Worm (Caenorhabditis elegans) whole organism, mixed stage, embryonic: ENCODE measurements around the gene F35C5.1.

Source experiments
- bed-3 ChIP-seq: fragments of 200-800 bp; sonication (Bioruptor generic); optimal IDR thresholded peaks from 3 replicates; lab custom pipeline; 2018; ENCODE audit warnings: mild to moderate bottlenecking, missing genetic modification characterization, moderate library complexity, missing compliant biosample characterization
- ceh-39 ChIP-seq: fragments of 150-350 bp; optimal IDR thresholded peaks from 2 replicates; lab custom pipeline; 2014; ENCODE audit warnings: missing biosample characterization, missing genetic modification characterization
- ceh-43 ChIP-seq: fragments of 200-800 bp; sonication (Bioruptor generic); optimal IDR thresholded peaks from 2 replicates; lab custom pipeline; 2018; ENCODE audit warnings: mild to moderate bottlenecking, missing genetic modification characterization, moderate library complexity, missing compliant biosample characterization
- ces-1 ChIP-seq: fragments of 150-350 bp; optimal IDR thresholded peaks from 2 replicates; lab custom pipeline; 2014; ENCODE audit warnings: missing biosample characterization, missing genetic modification reagents, missing genetic modification characterization
- lin-13 ChIP-seq: fragments of 150-350 bp; optimal IDR thresholded peaks from 2 replicates; lab custom pipeline; 2014; ENCODE audit warnings: missing biosample characterization, missing genetic modification characterization
- lin-32 ChIP-seq: fragments of 200-800 bp; sonication (Bioruptor generic); optimal IDR thresholded peaks from 2 replicates; lab custom pipeline; 2018; ENCODE audit warnings: mild to moderate bottlenecking, missing genetic modification characterization, missing compliant biosample characterization
- lsy-2 ChIP-seq: fragments of 150-350 bp; optimal IDR thresholded peaks from 2 replicates; lab custom pipeline; 2014; ENCODE audit warnings: missing biosample characterization, missing genetic modification characterization
- nhr-12 ChIP-seq: fragments of 150-350 bp; optimal IDR thresholded peaks from 2 replicates; lab custom pipeline; 2014; ENCODE audit warnings: missing biosample characterization, missing genetic modification characterization
- nhr-76 ChIP-seq: sonication (generic microtip); optimal IDR thresholded peaks from 2 replicates; lab custom pipeline; 2017; ENCODE audit warnings: missing biosample characterization, missing genetic modification characterization
- pha-4 ChIP-seq: fragments of 150-350 bp; optimal IDR thresholded peaks from 2 replicates; lab custom pipeline; 2018; ENCODE audit warnings: missing biosample characterization, missing genetic modification reagents, missing genetic modification characterization

DNA sequence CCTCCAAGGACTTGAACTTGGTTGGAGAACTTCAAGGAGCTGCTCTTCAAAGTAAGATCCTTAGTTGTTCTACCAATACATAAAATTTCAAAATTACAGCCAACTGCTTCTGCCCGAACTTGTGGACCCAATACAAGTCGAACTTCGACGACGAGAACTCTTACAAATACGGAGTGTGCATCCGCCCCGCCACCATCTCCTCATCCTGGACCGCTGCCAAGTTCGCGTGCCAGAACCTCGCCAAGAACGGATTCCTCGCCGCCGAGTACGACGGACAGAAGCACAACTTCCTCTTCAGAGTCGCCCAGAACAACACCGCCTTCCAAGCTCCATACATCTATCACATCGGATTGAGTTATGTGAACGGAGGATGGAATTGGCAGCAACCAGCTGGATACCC lies 16.1 kb downstream of the F35C5.1 start:
- TF ChIP-seq nhr-12 (tag; lab: Kevin White, UChicago) (no peak), ces-1 (GFP tag; lab: Kevin White, UChicago) (no peak), lin-32 (no peak), ceh-43 (GFP tag; lab: Kevin White, UChicago) (no peak), bed-3 (GFP tag; lab: Kevin White, UChicago) (no peak), lsy-2 (tag; lab: Kevin White, UChicago) (no peak), nhr-76 (tag; lab: Kevin White, UChicago) (no peak), lin-13 (tag; lab: Kevin White, UChicago) (no peak), ceh-39 (tag; lab: Kevin White, UChicago) (no peak), pha-4 (tag; lab: Kevin White, UChicago) (no peak)
